Worm (Caenorhabditis elegans) whole organism, L1 larva: ENCODE results near the gene flad-1.

ENCODE experiments used
- C04F5.9 ChIP-seq: sonication (generic microtip); optimal IDR thresholded peaks from 2 replicates; lab custom pipeline; 2016; ENCODE audit warnings: missing genetic modification characterization, missing compliant biosample characterization
- C16A3.4 ChIP-seq: fragments of 150-350 bp; optimal IDR thresholded peaks from 2 replicates; lab custom pipeline; 2014; ENCODE audit warnings: missing biosample characterization, missing genetic modification characterization
- C34B4.2 ChIP-seq: sonication (generic microtip); optimal IDR thresholded peaks from 2 replicates; lab custom pipeline; 2017; ENCODE audit warnings: mild to moderate bottlenecking, missing genetic modification characterization, missing compliant biosample characterization
- alr-1 ChIP-seq: fragments of 200-800 bp; sonication (Bioruptor generic); optimal IDR thresholded peaks from 2 replicates; lab custom pipeline; 2018; ENCODE audit warnings: borderline replicate concordance, mild to moderate bottlenecking, missing genetic modification characterization, missing compliant biosample characterization
- blmp-1 ChIP-seq: fragments of 150-350 bp; optimal IDR thresholded peaks from 2 replicates; lab custom pipeline; 2014; ENCODE audit warnings: missing biosample characterization, missing genetic modification characterization
- ceh-82 ChIP-seq, 3 experiments: fragments of 150-350 bp in 1 of 3; sonication (generic microtip) in 2 of 3; optimal IDR thresholded peaks; 2 replicates each; lab custom pipeline; 2014 to 2017; ENCODE audit warnings: missing biosample characterization in 3 of 3, missing genetic modification characterization in 3 of 3
- ceh-88 ChIP-seq: fragments of 200-800 bp; sonication (Bioruptor generic); IDR thresholded peaks from 2 replicates; pipeline ENCODE4 v1.3.6; 2022; ENCODE audit warnings: missing genetic modification characterization, missing compliant biosample characterization
- ces-1 ChIP-seq: fragments of 150-350 bp; optimal IDR thresholded peaks from 2 replicates; lab custom pipeline; 2014; ENCODE audit warnings: missing biosample characterization, missing genetic modification reagents, missing genetic modification characterization
- dpl-1 ChIP-seq, 3 experiments: fragments of 150-350 bp in 2 of 3; sonication (generic microtip) in 1 of 3; optimal IDR thresholded peaks; 2 replicates each; lab custom pipeline; 2014 to 2017; ENCODE audit warnings: missing biosample characterization in 3 of 3, missing genetic modification characterization in 3 of 3, missing genetic modification reagents in 3 of 3
- efl-1 ChIP-seq, 4 experiments: fragments of 150-350 bp; optimal IDR thresholded peaks in 3 of 4; peaks in 1 of 4; 1 replicate in 1 of 4; 2 replicates in 3 of 4; lab custom pipeline; 2014; ENCODE audit warnings: missing biosample characterization in 2 of 4, missing genetic modification characterization in 2 of 4, missing genetic modification reagents in 2 of 4
- egl-13 ChIP-seq: sonication (generic microtip); optimal IDR thresholded peaks from 2 replicates; lab custom pipeline; 2016; ENCODE audit warnings: missing genotype, missing genetic modification reagents, missing genetic modification characterization, missing compliant biosample characterization
- egl-27 ChIP-seq, 2 experiments: fragments of 150-350 bp in 1 of 2; sonication (generic microtip); optimal IDR thresholded peaks; 3 replicates each; lab custom pipeline; 2017 to 2018; ENCODE audit warnings: missing biosample characterization in 2 of 2, missing genetic modification characterization in 2 of 2, missing genetic modification reagents in 2 of 2
- elt-2 ChIP-seq: sonication (generic microtip); optimal IDR thresholded peaks from 2 replicates; lab custom pipeline; 2016; ENCODE audit warnings: missing genetic modification characterization, mild to moderate bottlenecking, inconsistent platforms, missing compliant biosample characterization, missing genetic modification reagents
- elt-3 ChIP-seq, 6 experiments: fragments of 150-350 bp in 1 of 6; sonication (generic microtip); optimal IDR thresholded peaks; 2 replicates each; lab custom pipeline; 2017 to 2018; ENCODE audit warnings: missing biosample characterization in 6 of 6, missing genetic modification characterization in 6 of 6, inconsistent platforms in 1 of 6
- fkh-10 ChIP-seq: sonication (generic microtip); optimal IDR thresholded peaks from 2 replicates; lab custom pipeline; 2017; ENCODE audit warnings: missing biosample characterization, missing genetic modification reagents, missing genetic modification characterization
- fos-1 ChIP-seq: fragments of 150-350 bp; optimal IDR thresholded peaks from 2 replicates; lab custom pipeline; 2014; ENCODE audit warnings: missing biosample characterization, missing genetic modification characterization
- grh-1 ChIP-seq: fragments of 200-800 bp; sonication (Bioruptor generic); IDR thresholded peaks from 2 replicates; pipeline ENCODE4 v1.3.6; 2022; ENCODE audit warnings: missing genetic modification reagents, missing genetic modification characterization, missing compliant biosample characterization
- hlh-17 ChIP-seq: fragments of 200-800 bp; sonication (Bioruptor generic); optimal IDR thresholded peaks from 2 replicates; lab custom pipeline; 2018; ENCODE audit warnings: missing genetic modification characterization, mild to moderate bottlenecking, missing compliant biosample characterization, moderate library complexity, borderline replicate concordance
- hlh-4 ChIP-seq: sonication (generic microtip); optimal IDR thresholded peaks from 2 replicates; lab custom pipeline; 2016; ENCODE audit warnings: mild to moderate bottlenecking, missing genetic modification characterization, missing compliant biosample characterization
- hpl-2 ChIP-seq: fragments of 150-350 bp; optimal IDR thresholded peaks from 2 replicates; lab custom pipeline; 2014; ENCODE audit warnings: missing biosample characterization, missing genetic modification reagents, missing genetic modification characterization
- irx-1 ChIP-seq: sonication (generic microtip); optimal IDR thresholded peaks from 2 replicates; lab custom pipeline; 2016; ENCODE audit warnings: missing genetic modification characterization, missing compliant biosample characterization
- lin-35 ChIP-seq, 2 experiments: fragments of 150-350 bp; optimal IDR thresholded peaks; 2 replicates each; lab custom pipeline; 2014; ENCODE audit warnings: missing biosample characterization in 2 of 2, missing genetic modification characterization in 2 of 2, missing genetic modification reagents in 2 of 2
- lir-3 ChIP-seq: sonication (generic microtip); optimal IDR thresholded peaks from 2 replicates; lab custom pipeline; 2016; ENCODE audit warnings: mild to moderate bottlenecking, missing genetic modification characterization, moderate library complexity, missing compliant biosample characterization; ENCODE audit not compliant: poor library complexity
- mdl-1 ChIP-seq, 2 experiments: fragments of 150-350 bp; optimal IDR thresholded peaks; 2 replicates each; lab custom pipeline; 2014 to 2017; ENCODE audit warnings: missing biosample characterization in 2 of 2, missing genetic modification characterization in 2 of 2, inconsistent platforms in 1 of 2
- mep-1 ChIP-seq: fragments of 150-350 bp; optimal IDR thresholded peaks from 2 replicates; lab custom pipeline; 2014; ENCODE audit warnings: missing biosample characterization, missing genetic modification characterization
- nhr-11 ChIP-seq: fragments of 150-350 bp; optimal IDR thresholded peaks from 2 replicates; lab custom pipeline; 2014; ENCODE audit warnings: missing biosample characterization, missing genetic modification characterization
- nhr-12 ChIP-seq: sonication (generic microtip); optimal IDR thresholded peaks from 2 replicates; lab custom pipeline; 2017; ENCODE audit warnings: missing biosample characterization, missing genetic modification characterization
- nhr-20 ChIP-seq: sonication (generic microtip); optimal IDR thresholded peaks from 2 replicates; lab custom pipeline; 2016; ENCODE audit warnings: mild to moderate bottlenecking, missing genetic modification characterization, missing compliant biosample characterization
- nhr-71 ChIP-seq: sonication (generic microtip); optimal IDR thresholded peaks from 2 replicates; lab custom pipeline; 2016; ENCODE audit warnings: mild to moderate bottlenecking, missing genetic modification characterization, moderate library complexity, missing compliant biosample characterization
- nhr-77 ChIP-seq: fragments of 150-350 bp; optimal IDR thresholded peaks from 2 replicates; lab custom pipeline; 2014; ENCODE audit warnings: missing biosample characterization, missing genetic modification characterization
- nhr-85 ChIP-seq: sonication (generic microtip); peaks from one replicate; lab custom pipeline; 2016; ENCODE audit warnings: missing genetic modification characterization, inconsistent platforms, missing compliant biosample characterization
- nhr-90 ChIP-seq: sonication (generic microtip); optimal IDR thresholded peaks from 2 replicates; lab custom pipeline; 2016; ENCODE audit warnings: mild to moderate bottlenecking, missing genetic modification characterization, missing compliant biosample characterization; ENCODE audit not compliant: poor library complexity
- pag-3 ChIP-seq: sonication (generic microtip); optimal IDR thresholded peaks from 2 replicates; lab custom pipeline; 2017; ENCODE audit warnings: missing genetic modification characterization, mild to moderate bottlenecking, missing compliant biosample characterization, antibody characterized with exemption, borderline replicate concordance; ENCODE audit not compliant: insufficient read depth
- pax-3 ChIP-seq: fragments of 200-800 bp; sonication (Bioruptor generic); optimal IDR thresholded peaks from 2 replicates; lab custom pipeline; 2018; ENCODE audit warnings: mild to moderate bottlenecking, missing genetic modification characterization, moderate library complexity, missing compliant biosample characterization
- pqm-1 ChIP-seq: sonication (generic microtip); optimal IDR thresholded peaks from 3 replicates; lab custom pipeline; 2017; ENCODE audit warnings: missing biosample characterization, missing genetic modification characterization
- rnt-1 ChIP-seq: sonication (generic microtip); optimal IDR thresholded peaks from 2 replicates; lab custom pipeline; 2016; ENCODE audit warnings: mild to moderate bottlenecking, missing genetic modification characterization, moderate library complexity, missing compliant biosample characterization
- snpc-4 ChIP-seq: fragments of 150-350 bp; optimal IDR thresholded peaks from 2 replicates; lab custom pipeline; 2014; ENCODE audit warnings: missing biosample characterization, missing genetic modification characterization
- snu-23 ChIP-seq: sonication (generic microtip); optimal IDR thresholded peaks from 2 replicates; lab custom pipeline; 2016; ENCODE audit warnings: missing genetic modification characterization, missing compliant biosample characterization
- sox-4 ChIP-seq: sonication (generic microtip); optimal IDR thresholded peaks from 2 replicates; lab custom pipeline; 2016; ENCODE audit warnings: missing genetic modification characterization, missing compliant biosample characterization
- tbx-2 ChIP-seq: sonication (generic microtip); optimal IDR thresholded peaks from 2 replicates; lab custom pipeline; 2016; ENCODE audit warnings: missing genetic modification characterization, missing compliant biosample characterization
- unc-30 ChIP-seq: sonication (generic microtip); optimal IDR thresholded peaks from 2 replicates; lab custom pipeline; 2017; ENCODE audit warnings: missing biosample characterization, missing genetic modification characterization
- xbp-1 ChIP-seq: sonication (generic microtip); optimal IDR thresholded peaks from 2 replicates; lab custom pipeline; 2016; ENCODE audit warnings: missing genetic modification characterization, missing compliant biosample characterization
- ztf-4 ChIP-seq: fragments of 150-350 bp; optimal IDR thresholded peaks from 2 replicates; lab custom pipeline; 2014; ENCODE audit warnings: missing biosample characterization, missing genetic modification characterization

Gene flad-1

ce11 chrII:9963808-9964207 is 19.9 kb downstream of the flad-1 start:
- TF ChIP-seq grh-1 (no peak), nhr-11 (tag; lab: Kevin White, UChicago) (no peak), lin-35 (GFP tag; optimal IDR thresholded peaks at IDR 0.05; lab: Kevin White, UChicago) (no peak), rnt-1 (tag; lab: Kevin White, UChicago) (no peak), fkh-10 (GFP tag; lab: Kevin White, UChicago) (no peak), nhr-20 (tag; lab: Kevin White, UChicago) (no peak)

- peak; percentile 37 for TF ChIP-seq tbx-2 (tag; lab: Kevin White, UChicago)
- TF ChIP-seq pqm-1 (tag; lab: Kevin White, UChicago): no peak
Observed at ce11 chrII:9965325-9965724, 21.4 kb downstream of the flad-1 start.

ce11 chrII:9966954-9967353 is 23.0 kb downstream of the flad-1 start, which contains the start of gene dtmk-1:
TSS of gene dtmk-1 (minus strand) at chrII:9967099.
- TF ChIP-seq nhr-90 (tag; lab: Kevin White, UChicago): peak; percentile 3
- no peak for TF ChIP-seq ceh-82 (tag; optimal IDR thresholded peaks at IDR 0.05; lab: Kevin White, UChicago)
- TF ChIP-seq efl-1 (optimal IDR thresholded peaks at IDR 0.05; lab: Kevin White, UChicago): no peak
- TF ChIP-seq efl-1 (GFP tag; optimal IDR thresholded peaks at IDR 0.05 in 1 of 2; lab: Kevin White, UChicago): peak in 1 of 2 experiments; percentile 86
- peak; percentile 4 for TF ChIP-seq elt-2
- no peak for TF ChIP-seq hlh-17 (GFP tag; lab: Kevin White, UChicago)
- TF ChIP-seq grh-1: no peak
- TF ChIP-seq tbx-2 (tag; lab: Kevin White, UChicago): no peak
- TF ChIP-seq alr-1 (tag; lab: Kevin White, UChicago): no peak
- TF ChIP-seq nhr-12 (tag; lab: Kevin White, UChicago): no peak
- no peak for TF ChIP-seq nhr-20 (tag; lab: Kevin White, UChicago)
- no peak for TF ChIP-seq irx-1 (tag; lab: Kevin White, UChicago)
- peak; percentile 57 for TF ChIP-seq nhr-85 (tag; lab: Kevin White, UChicago)
- no peak for TF ChIP-seq mep-1 (tag; lab: Kevin White, UChicago)
- no peak for TF ChIP-seq C16A3.4
- TF ChIP-seq C34B4.2 (tag; lab: Kevin White, UChicago): no peak

ce11 chrII:9967999-9968706 is 24.2 kb downstream of the flad-1 start, which contains the start of the genes R53.4 and psf-1:
TSS of gene R53.4 (minus strand) at chrII:9968049.
TSS of gene psf-1 (plus strand) at chrII:9968673.
- TF ChIP-seq snpc-4 (tag; lab: Kevin White, UChicago) (peak; percentile 23), elt-3 (tag; optimal IDR thresholded peaks at IDR 0.05; lab: Kevin White, UChicago) (peak in 1 of 6 experiments; percentile 72), pag-3 (tag; lab: Kevin White, UChicago) (no peak), unc-30 (tag; lab: Kevin White, UChicago) (no peak), sox-4 (tag; lab: Kevin White, UChicago) (no peak), rnt-1 (tag; lab: Kevin White, UChicago) (peak; percentile 91), ztf-4 (tag; lab: Kevin White, UChicago) (no peak), snu-23 (GFP tag; lab: Kevin White, UChicago) (peak; percentile 75), hlh-17 (GFP tag; lab: Kevin White, UChicago) (no peak), hpl-2 (no peak), egl-13 (tag; lab: Kevin White, UChicago) (peak; percentile 43), blmp-1 (tag; lab: Kevin White, UChicago) (peak; percentile 62), nhr-77 (tag; lab: Kevin White, UChicago) (peak; percentile 25), nhr-71 (tag; lab: Kevin White, UChicago) (peak; percentile 81), ces-1 (GFP tag; lab: Kevin White, UChicago) (no peak), tbx-2 (tag; lab: Kevin White, UChicago) (peak; percentile 72), egl-27 (tag; optimal IDR thresholded peaks at IDR 0.05; lab: Kevin White, UChicago) (no peak), mdl-1 (tag; optimal IDR thresholded peaks at IDR 0.05; lab: Kevin White, UChicago) (peak in 1 of 2 experiments; percentile 24), ceh-82 (tag; optimal IDR thresholded peaks at IDR 0.05; lab: Kevin White, UChicago) (peak in 2 of 3 experiments; percentile 28 to 48), C04F5.9 (tag; lab: Kevin White, UChicago) (peak; percentile 14), ceh-88 (no peak), nhr-85 (tag; lab: Kevin White, UChicago) (peak; percentile 62), nhr-20 (tag; lab: Kevin White, UChicago) (peak; percentile 71), fos-1 (no peak), lir-3 (tag; lab: Kevin White, UChicago) (peak; percentile 86), hlh-4 (tag; lab: Kevin White, UChicago) (no peak), pax-3 (tag; lab: Kevin White, UChicago) (peak; percentile 33), dpl-1 (GFP tag; optimal IDR thresholded peaks at IDR 0.05; lab: Kevin White, UChicago) (peak; percentile 79 to 91 (median 83)), xbp-1 (tag; lab: Kevin White, UChicago) (peak; percentile 61), irx-1 (tag; lab: Kevin White, UChicago) (peak; percentile 53)
